Fruit fly (Drosophila melanogaster): ENCODE measurements around the gene CG13771.

The CG13771 gene

DNA sequence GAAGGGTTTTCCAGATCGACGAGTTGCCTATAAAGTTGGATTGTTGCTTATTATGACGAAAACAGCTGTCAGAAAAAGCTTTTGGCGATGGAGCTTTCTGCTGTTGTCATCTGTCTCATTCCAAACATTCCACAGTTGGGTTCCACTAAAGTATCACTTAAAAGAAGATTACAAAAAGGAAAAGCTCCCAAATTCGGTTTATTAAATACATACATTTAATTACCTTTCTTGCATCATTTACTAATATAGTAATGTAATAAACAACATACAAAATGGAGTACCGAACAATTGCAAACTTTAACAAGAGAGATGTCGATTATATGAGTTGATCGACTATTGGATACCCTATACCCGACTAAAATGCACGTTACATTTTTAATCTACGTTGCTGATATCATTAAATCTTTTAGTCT is 7.1 kb downstream of the CG13771 start, which contains the start of gene CG31633 (continued):
- TF ChIP-seq CG3163 (GFP tag; optimal IDR thresholded peaks at IDR 0.05) (no peak), sens-2 (GFP tag; IDR thresholded peaks at IDR 0.05) (no peak), bowl (GFP tag; IDR thresholded peaks at IDR 0.05) (no peak), nerfin-2 (GFP tag; IDR thresholded peaks at IDR 0.05; ENCODE audit: partially characterized antibody) (peak; percentile 91), vnd (GFP tag; IDR thresholded peaks at IDR 0.05; ENCODE audit: partially characterized antibody) (peak; percentile 77), Oli (tag; optimal IDR thresholded peaks at IDR 0.05) (no peak), CG4854 (GFP tag; optimal IDR thresholded peaks at IDR 0.05) (no peak), CG7963 (GFP tag; IDR thresholded peaks at IDR 0.05; ENCODE audit: partially characterized antibody) (peak; percentile 82), CG8765 (GFP tag; IDR thresholded peaks at IDR 0.05) (no peak), oc (tag; optimal IDR thresholded peaks at IDR 0.05) (no peak), hth (optimal IDR thresholded peaks at IDR 0.05) (no peak), Fer2 (tag; optimal IDR thresholded peaks at IDR 0.05) (no peak), her (GFP tag; optimal IDR thresholded peaks at IDR 0.05) (no peak), CG9817 (tag; optimal IDR thresholded peaks at IDR 0.05) (no peak), CG1602 (GFP tag; optimal IDR thresholded peaks at IDR 0.05) (no peak), danr (GFP tag; IDR thresholded peaks at IDR 0.05) (no peak), CG16813 (GFP tag; IDR thresholded peaks at IDR 0.05; ENCODE audit: partially characterized antibody) (peak; percentile 70), Taf1 (GFP tag; IDR thresholded peaks at IDR 0.05) (no peak), gro (GFP tag; optimal IDR thresholded peaks at IDR 0.05) (no peak), unc-4 (GFP tag; IDR thresholded peaks at IDR 0.05; ENCODE audit: partially characterized antibody) (peak; percentile 50), gfzf (GFP tag; optimal IDR thresholded peaks at IDR 0.05) (no peak), CG1832 (GFP tag; optimal IDR thresholded peaks at IDR 0.05) (no peak), sd (tag; optimal IDR thresholded peaks at IDR 0.05) (peak; percentile 89), bbx (GFP tag; IDR thresholded peaks at IDR 0.05; ENCODE audit: partially characterized antibody) (peak; percentile 70), CG13123 (GFP tag; optimal IDR thresholded peaks at IDR 0.05) (no peak), crp (GFP tag; optimal IDR thresholded peaks at IDR 0.05) (peak in 1 of 2 experiments; percentile 79), tx (GFP tag; optimal IDR thresholded peaks at IDR 0.05) (no peak), D19A (tag; optimal IDR thresholded peaks at IDR 0.05) (no peak), CG17186 (GFP tag; optimal IDR thresholded peaks at IDR 0.05) (no peak), HLH4C (GFP tag; IDR thresholded peaks at IDR 0.05; ENCODE audit: partially characterized antibody) (peak; percentile 94), ATbp (GFP tag; optimal IDR thresholded peaks at IDR 0.05) (no peak), CG10462 (GFP tag; optimal IDR thresholded peaks at IDR 0.05) (no peak), Scr (GFP tag; IDR thresholded peaks at IDR 0.05; ENCODE audit: partially characterized antibody) (peak; percentile 75), Sox100B (GFP tag; optimal IDR thresholded peaks at IDR 0.05) (no peak), Bgb (GFP tag; IDR thresholded peaks at IDR 0.05; ENCODE audit: partially characterized antibody) (peak; percentile 73), PHDP (tag; optimal IDR thresholded peaks at IDR 0.05) (no peak), tna (GFP tag; IDR thresholded peaks at IDR 0.05; ENCODE audit: partially characterized antibody) (peak; percentile 95), en (GFP tag; optimal IDR thresholded peaks at IDR 0.05) (no peak), Hmx (GFP tag; optimal IDR thresholded peaks at IDR 0.05) (no peak), pho (GFP tag; optimal IDR thresholded peaks at IDR 0.05) (no peak), Hand (GFP tag; optimal IDR thresholded peaks at IDR 0.05) (no peak), sima (GFP tag; optimal IDR thresholded peaks at IDR 0.05) (no peak), ewg (GFP tag; optimal IDR thresholded peaks at IDR 0.05) (no peak), CoRest (tag; optimal IDR thresholded peaks at IDR 0.05) (no peak), schlank (tag; optimal IDR thresholded peaks at IDR 0.05) (no peak), Med (GFP tag) (peak; percentile 55), CG13287 (GFP tag; IDR thresholded peaks at IDR 0.05; ENCODE audit: partially characterized antibody) (peak; percentile 84), CG11695 (GFP tag; IDR thresholded peaks at IDR 0.05) (no peak), CG4617 (GFP tag; optimal IDR thresholded peaks at IDR 0.05; ENCODE audit: borderline replicate concordance) (no peak), CG17359 (tag; optimal IDR thresholded peaks at IDR 0.05) (no peak)
